Worm (Caenorhabditis elegans) whole organism, late embryonic: ENCODE data around the gene T23G7.3.

Experiments used
- ahr-1 ChIP-seq: sonication (generic microtip); optimal IDR thresholded peaks from 2 replicates; lab custom pipeline; 2016; ENCODE audit warnings: missing genetic modification characterization, missing compliant biosample characterization
- ceh-19 ChIP-seq: fragments of 200-800 bp; sonication (Bioruptor generic); optimal IDR thresholded peaks from 2 replicates; lab custom pipeline; 2018; ENCODE audit warnings: mild to moderate bottlenecking, missing genetic modification characterization, missing compliant biosample characterization
- dve-1 ChIP-seq: sonication (generic microtip); optimal IDR thresholded peaks from 2 replicates; lab custom pipeline; 2017; ENCODE audit warnings: antibody characterized with exemption, mild to moderate bottlenecking, missing genetic modification characterization, missing compliant biosample characterization
- fkh-10 ChIP-seq: fragments of 150-350 bp; optimal IDR thresholded peaks from 2 replicates; lab custom pipeline; 2014; ENCODE audit warnings: missing biosample characterization, missing genetic modification reagents, missing genetic modification characterization
- fkh-6 ChIP-seq: sonication (generic microtip); optimal IDR thresholded peaks from 2 replicates; lab custom pipeline; 2016; ENCODE audit warnings: missing genetic modification characterization, missing compliant biosample characterization
- hlh-30 ChIP-seq: sonication (generic microtip); optimal IDR thresholded peaks from 2 replicates; lab custom pipeline; 2017; ENCODE audit warnings: antibody characterized with exemption, missing genetic modification characterization, missing compliant biosample characterization; ENCODE audit not compliant: insufficient read depth
- pat-9 ChIP-seq: fragments of 200-800 bp; sonication (Bioruptor generic); optimal IDR thresholded peaks from 2 replicates; lab custom pipeline; 2018; ENCODE audit warnings: mild to moderate bottlenecking, missing genetic modification characterization, moderate library complexity, missing compliant biosample characterization
- pqm-1 ChIP-seq: sonication (generic microtip); optimal IDR thresholded peaks from 2 replicates; lab custom pipeline; 2016; ENCODE audit warnings: missing genetic modification characterization, missing compliant biosample characterization
- tbx-2 ChIP-seq: sonication (generic microtip); optimal IDR thresholded peaks from 2 replicates; lab custom pipeline; 2016; ENCODE audit warnings: missing genetic modification characterization, missing compliant biosample characterization
- unc-86 ChIP-seq: sonication (generic microtip); optimal IDR thresholded peaks from 2 replicates; lab custom pipeline; 2016; ENCODE audit warnings: missing genetic modification characterization, missing compliant biosample characterization
- ztf-16 ChIP-seq: sonication (generic microtip); optimal IDR thresholded peaks from 2 replicates; lab custom pipeline; 2017; ENCODE audit warnings: missing genetic modification characterization, missing compliant biosample characterization

- no peak for TF ChIP-seq hlh-30
- TF ChIP-seq dve-1 (tag; lab: Kevin White, UChicago) = no peak
- TF ChIP-seq ahr-1 (tag; lab: Kevin White, UChicago) = no peak
- TF ChIP-seq pqm-1 (tag; lab: Kevin White, UChicago) = no peak
- no peak for TF ChIP-seq fkh-6
- TF ChIP-seq pat-9 (tag; lab: Kevin White, UChicago) = no peak
- no peak for TF ChIP-seq fkh-10 (GFP tag; lab: Kevin White, UChicago)
- no peak for TF ChIP-seq ztf-16
- no peak for TF ChIP-seq ceh-19 (GFP tag; lab: Kevin White, UChicago)
- TF ChIP-seq tbx-2 (tag; lab: Kevin White, UChicago) = no peak
- TF ChIP-seq unc-86 (tag; lab: Kevin White, UChicago) = no peak
Measured at ce11 chrII:9128132-9128531, 39.5 kb downstream of the T23G7.3 start.
